5 fruit fly cellular contexts compared by ENCODE assay signal in genomic region chr2L:247845-248473, dm6.
TF ChIP-seq lines count a peak whose summit lies in the region.

No protein-coding gene starts in this region.

- TF ChIP-seq CTCF in whole organism, embryonic (GFP tag; optimal IDR thresholded peaks at IDR 0.05; lab: Kevin White, UChicago) = no peak

TF ChIP-seq in whole organism, adult, 20 proteins besides CTCF, POLR2A, EP300 and RAD21:
- no peak for TF ChIP-seq CG33017 (tag; optimal IDR thresholded peaks at IDR 0.05; lab: Kevin White, UChicago)
- TF ChIP-seq toe (GFP tag; optimal IDR thresholded peaks at IDR 0.05; lab: Kevin White, UChicago) = no peak
- TF ChIP-seq tj (GFP tag; optimal IDR thresholded peaks at IDR 0.05; lab: Kevin White, UChicago) = peak; percentile 67
- no peak for TF ChIP-seq bab1 (GFP tag; optimal IDR thresholded peaks at IDR 0.05; lab: Kevin White, UChicago)
- no peak for TF ChIP-seq cnc (optimal IDR thresholded peaks at IDR 0.05; lab: Kevin White, UChicago)
- no peak for TF ChIP-seq CG11617 (GFP tag; optimal IDR thresholded peaks at IDR 0.05; lab: Kevin White, UChicago)
- no peak for TF ChIP-seq CG12768 (GFP tag; optimal IDR thresholded peaks at IDR 0.05; lab: Kevin White, UChicago)
- no peak for TF ChIP-seq cic (GFP tag; optimal IDR thresholded peaks at IDR 0.05; lab: Kevin White, UChicago)
- no peak for TF ChIP-seq CG1620 (GFP tag; optimal IDR thresholded peaks at IDR 0.05; lab: Kevin White, UChicago)
- no peak for TF ChIP-seq Mnt (GFP tag; optimal IDR thresholded peaks at IDR 0.05; lab: Kevin White, UChicago)
- TF ChIP-seq Clk (GFP tag; optimal IDR thresholded peaks at IDR 0.05; lab: Kevin White, UChicago) = no peak
- TF ChIP-seq CG14711 (tag; optimal IDR thresholded peaks at IDR 0.05; lab: Kevin White, UChicago) = peak; percentile 24
- no peak for TF ChIP-seq ovo (GFP tag; optimal IDR thresholded peaks at IDR 0.05; lab: Kevin White, UChicago)
- TF ChIP-seq kay (GFP tag; lab: Kevin White, UChicago; ENCODE audit: borderline replicate concordance) = no peak
- TF ChIP-seq CG5204 (GFP tag; optimal IDR thresholded peaks at IDR 0.05; lab: Kevin White, UChicago) = no peak
- TF ChIP-seq pad (GFP tag; optimal IDR thresholded peaks at IDR 0.05; lab: Kevin White, UChicago) = no peak
- TF ChIP-seq CG7101 (tag; optimal IDR thresholded peaks at IDR 0.05; lab: Kevin White, UChicago) = peak; percentile 17
- TF ChIP-seq Crg-1 (GFP tag; optimal IDR thresholded peaks at IDR 0.05; lab: Kevin White, UChicago) = no peak

TF ChIP-seq in whole organism, embryonic, 481 proteins besides CTCF, POLR2A, EP300 and RAD21 (continues in another document):
- TF ChIP-seq kay (GFP tag; optimal IDR thresholded peaks at IDR 0.05; lab: Kevin White, UChicago) = no peak
- no peak for TF ChIP-seq HmgD (GFP tag; optimal IDR thresholded peaks at IDR 0.05; lab: Kevin White, UChicago)
- TF ChIP-seq cato (GFP tag; optimal IDR thresholded peaks at IDR 0.05; lab: Kevin White, UChicago; ENCODE audit: borderline replicate concordance) = peak; percentile 7
- no peak for TF ChIP-seq CG17912 (GFP tag; optimal IDR thresholded peaks at IDR 0.05; lab: Kevin White, UChicago)
- TF ChIP-seq bbx (GFP tag; IDR thresholded peaks at IDR 0.05; lab: Robert Waterston, UW; ENCODE audit: partially characterized antibody) = no peak
- peak; percentile 54 for TF ChIP-seq CG6854 (GFP tag; optimal IDR thresholded peaks at IDR 0.05; lab: Kevin White, UChicago)
- TF ChIP-seq eyg (GFP tag; optimal IDR thresholded peaks at IDR 0.05; lab: Kevin White, UChicago) = no peak
- peak; percentile 55 for TF ChIP-seq CG12659 (GFP tag; optimal IDR thresholded peaks at IDR 0.05; lab: Kevin White, UChicago)
- TF ChIP-seq CG33557 (GFP tag; optimal IDR thresholded peaks at IDR 0.05; lab: Kevin White, UChicago) = no peak
- no peak for TF ChIP-seq CG14667 (GFP tag; IDR thresholded peaks at IDR 0.05; lab: Robert Waterston, UW)
- TF ChIP-seq CG10959 (GFP tag; IDR thresholded peaks at IDR 0.05; lab: Robert Waterston, UW) = no peak
- no peak for TF ChIP-seq da (GFP tag; optimal IDR thresholded peaks at IDR 0.05; lab: Kevin White, UChicago)
- TF ChIP-seq CG3995 (GFP tag; optimal IDR thresholded peaks at IDR 0.05; lab: Kevin White, UChicago) = no peak
- TF ChIP-seq CG4424 (GFP tag; optimal IDR thresholded peaks at IDR 0.05; lab: Kevin White, UChicago) = peak; percentile 37
- no peak for TF ChIP-seq seq (GFP tag; IDR thresholded peaks at IDR 0.05; lab: Robert Waterston, UW)
- TF ChIP-seq emc (GFP tag; optimal IDR thresholded peaks at IDR 0.05; lab: Kevin White, UChicago) = no peak
- no peak for TF ChIP-seq ato (GFP tag; IDR thresholded peaks at IDR 0.05; lab: Robert Waterston, UW; ENCODE audit: partially characterized antibody)
- TF ChIP-seq bigmax (GFP tag; optimal IDR thresholded peaks at IDR 0.05; lab: Kevin White, UChicago) = no peak
- peak; percentile 26; the same call in 1 of the 2 replicates for TF ChIP-seq CG10366 (GFP tag; IDR thresholded peaks at IDR 0.05; lab: Robert Waterston, UW)

TF ChIP-seq in whole organism, prepupa, 60 proteins besides CTCF, POLR2A, EP300 and RAD21 (continues in another document):
- TF ChIP-seq Hr38 (GFP tag; optimal IDR thresholded peaks at IDR 0.05; lab: Kevin White, UChicago) (no peak), CG31627 (GFP tag; optimal IDR thresholded peaks at IDR 0.05; lab: Kevin White, UChicago) (peak; percentile 51), CG15336 (GFP tag; IDR thresholded peaks at IDR 0.05; lab: Robert Waterston, UW) (peak; percentile 70), CG16779 (tag; optimal IDR thresholded peaks at IDR 0.05; lab: Kevin White, UChicago) (peak; percentile 25), Ets96B (tag; optimal IDR thresholded peaks at IDR 0.05; lab: Kevin White, UChicago) (peak; percentile 67), CG8119 (GFP tag; IDR thresholded peaks at IDR 0.05; lab: Robert Waterston, UW) (peak; percentile 68), Gug (GFP tag; IDR thresholded peaks at IDR 0.05; lab: Robert Waterston, UW) (peak; percentile 39; the same call in 1 of the 2 replicates), esn (GFP tag; optimal IDR thresholded peaks at IDR 0.05; lab: Kevin White, UChicago) (peak; percentile 82), CG34406 (GFP tag; optimal IDR thresholded peaks at IDR 0.05; lab: Kevin White, UChicago) (peak; percentile 67), Eip78C (GFP tag; lab: Kevin White, UChicago) (peak; percentile 88), vri (GFP tag; optimal IDR thresholded peaks at IDR 0.05; lab: Kevin White, UChicago) (peak; percentile 28), fd85E (GFP tag; optimal IDR thresholded peaks at IDR 0.05; lab: Kevin White, UChicago) (peak; percentile 38), Eip75B (GFP tag; optimal IDR thresholded peaks at IDR 0.05; lab: Kevin White, UChicago) (no peak), net (GFP tag; optimal IDR thresholded peaks at IDR 0.05; lab: Kevin White, UChicago) (peak; percentile 61), salr (GFP tag; optimal IDR thresholded peaks at IDR 0.05; lab: Kevin White, UChicago) (peak in 1 of 2 experiments; percentile 79), CG10631 (GFP tag; optimal IDR thresholded peaks at IDR 0.05; lab: Kevin White, UChicago) (peak; percentile 76), Blimp-1 (GFP tag; optimal IDR thresholded peaks at IDR 0.05; lab: Kevin White, UChicago) (peak; percentile 49), pdm3 (GFP tag; optimal IDR thresholded peaks at IDR 0.05; lab: Kevin White, UChicago) (peak; percentile 51), ss (GFP tag; optimal IDR thresholded peaks at IDR 0.05; lab: Kevin White, UChicago) (peak in 1 of 2 experiments; percentile 41)

TF ChIP-seq in whole organism, pupa, 21 proteins besides CTCF, POLR2A, EP300 and RAD21:
- TF ChIP-seq D1 (tag; optimal IDR thresholded peaks at IDR 0.05; lab: Kevin White, UChicago) = peak; percentile 24
- peak; percentile 56; the same call in 1 of the 2 replicates for TF ChIP-seq Ets98B (GFP tag; IDR thresholded peaks at IDR 0.05; lab: Robert Waterston, UW)
- peak; percentile 55 for TF ChIP-seq Pif1A (GFP tag; optimal IDR thresholded peaks at IDR 0.05; lab: Kevin White, UChicago)
- TF ChIP-seq CG15710 (tag; optimal IDR thresholded peaks at IDR 0.05; lab: Kevin White, UChicago) = peak; percentile 55
- no peak for TF ChIP-seq EcR (GFP tag; optimal IDR thresholded peaks at IDR 0.05; lab: Kevin White, UChicago)
- 0 out of 2 replicates have a peak, but pooled peaks have one; percentile 32 for TF ChIP-seq CG32121 (GFP tag; IDR thresholded peaks at IDR 0.05; lab: Robert Waterston, UW)
- TF ChIP-seq CG12605 (GFP tag; IDR thresholded peaks at IDR 0.05; lab: Robert Waterston, UW) = no peak
- peak; percentile 80 for TF ChIP-seq CG14655 (GFP tag; optimal IDR thresholded peaks at IDR 0.05; lab: Kevin White, UChicago)
- TF ChIP-seq gl (tag; optimal IDR thresholded peaks at IDR 0.05; lab: Kevin White, UChicago) = no peak
- peak; percentile 77 for TF ChIP-seq Pif1B (GFP tag; optimal IDR thresholded peaks at IDR 0.05; lab: Kevin White, UChicago)
- TF ChIP-seq rn (GFP tag; IDR thresholded peaks at IDR 0.05; lab: Robert Waterston, UW) = no peak
- peak; percentile 77 for TF ChIP-seq CG8159 (tag; optimal IDR thresholded peaks at IDR 0.05; lab: Kevin White, UChicago)
- TF ChIP-seq CG4496 (GFP tag; IDR thresholded peaks at IDR 0.05; lab: Robert Waterston, UW) = peak; percentile 55
- peak; percentile 70 for TF ChIP-seq Snoo (tag; optimal IDR thresholded peaks at IDR 0.05; lab: Kevin White, UChicago)
- no peak for TF ChIP-seq CG10348 (GFP tag; IDR thresholded peaks at IDR 0.05; lab: Robert Waterston, UW)
- TF ChIP-seq CG13204 (GFP tag; optimal IDR thresholded peaks at IDR 0.05; lab: Kevin White, UChicago) = no peak
- peak; percentile 67 for TF ChIP-seq CG9948 (tag; optimal IDR thresholded peaks at IDR 0.05; lab: Kevin White, UChicago)
- TF ChIP-seq CG17806 (tag; optimal IDR thresholded peaks at IDR 0.05; lab: Kevin White, UChicago) = peak; percentile 46
- peak; percentile 35; the same call in 1 of the 3 replicates for TF ChIP-seq fd96Ca (GFP tag; IDR thresholded peaks at IDR 0.05; lab: Robert Waterston, UW)
- TF ChIP-seq CG8301 (tag; optimal IDR thresholded peaks at IDR 0.05; lab: Kevin White, UChicago) = peak; percentile 53
- TF ChIP-seq CG34367 (tag; optimal IDR thresholded peaks at IDR 0.05; lab: Kevin White, UChicago) = peak; percentile 40

TF ChIP-seq in whole organism, wandering third instar larva, 38 proteins besides CTCF, POLR2A, EP300 and RAD21:
- TF ChIP-seq Rel (GFP tag; optimal IDR thresholded peaks at IDR 0.05; lab: Kevin White, UChicago) (no peak), Rel (tag; optimal IDR thresholded peaks at IDR 0.05; lab: Kevin White, UChicago) (peak; percentile 27), br (GFP tag; optimal IDR thresholded peaks at IDR 0.05; lab: Kevin White, UChicago) (peak; percentile 52), rgr (GFP tag; optimal IDR thresholded peaks at IDR 0.05; lab: Kevin White, UChicago) (peak; percentile 70), Jra (GFP tag; optimal IDR thresholded peaks at IDR 0.05; lab: Kevin White, UChicago) (no peak), GATAd (GFP tag; optimal IDR thresholded peaks at IDR 0.05; lab: Kevin White, UChicago) (no peak), Dfd (GFP tag; optimal IDR thresholded peaks at IDR 0.05; lab: Kevin White, UChicago) (no peak), CG9705 (GFP tag; optimal IDR thresholded peaks at IDR 0.05; lab: Kevin White, UChicago) (peak; percentile 29), ey (GFP tag; optimal IDR thresholded peaks at IDR 0.05; lab: Kevin White, UChicago) (peak; percentile 56), OdsH (GFP tag; optimal IDR thresholded peaks at IDR 0.05; lab: Kevin White, UChicago) (peak; percentile 83), Sp1 (GFP tag; optimal IDR thresholded peaks at IDR 0.05; lab: Kevin White, UChicago) (peak; percentile 82), dmrt93B (GFP tag; optimal IDR thresholded peaks at IDR 0.05; lab: Kevin White, UChicago) (peak; percentile 76), HLH106 (tag; optimal IDR thresholded peaks at IDR 0.05; lab: Kevin White, UChicago) (peak; percentile 87), Hr83 (GFP tag; optimal IDR thresholded peaks at IDR 0.05; lab: Kevin White, UChicago; ENCODE audit: poor library complexity, severe bottlenecking) (peak; percentile 40), dl (GFP tag; optimal IDR thresholded peaks at IDR 0.05; lab: Kevin White, UChicago; ENCODE audit: insufficient read depth in 1 of 2, partially characterized antibody in 2 of 2) (peak in 1 of 2 experiments; percentile 33), psq (GFP tag; optimal IDR thresholded peaks at IDR 0.05; lab: Kevin White, UChicago) (peak; percentile 76), foxo (GFP tag; optimal IDR thresholded peaks at IDR 0.05; lab: Kevin White, UChicago) (peak in 1 of 2 experiments; percentile 86), fru (GFP tag; optimal IDR thresholded peaks at IDR 0.05; lab: Kevin White, UChicago) (peak; percentile 68), Dif (GFP tag; optimal IDR thresholded peaks at IDR 0.05; lab: Kevin White, UChicago; ENCODE audit: partially characterized antibody) (peak; percentile 48), pan (optimal IDR thresholded peaks at IDR 0.05; lab: Kevin White, UChicago) (no peak), Mio (GFP tag; optimal IDR thresholded peaks at IDR 0.05; lab: Kevin White, UChicago) (no peak), sage (GFP tag; optimal IDR thresholded peaks at IDR 0.05; lab: Kevin White, UChicago) (peak; percentile 29)
